Fruit fly (Drosophila melanogaster) whole organism, wandering third instar larva: ENCODE measurements around the gene CG14277.
A peak's percentile ranks its signal among the peaks of the same experiment; 100 is the strongest.

Experiments used
- CG9705 ChIP-seq: fragments of 200-800 bp; sonication (Bioruptor generic); optimal IDR thresholded peaks from 2 replicates; lab custom pipeline; 2018; ENCODE audit warnings: missing biosample characterization, mild to moderate bottlenecking, missing genetic modification characterization
- Dfd ChIP-seq: fragments of >200 bp; optimal IDR thresholded peaks from 2 replicates; lab custom pipeline; 2017; ENCODE audit warnings: missing biosample characterization, missing genetic modification characterization
- GATAd ChIP-seq: sonication (Bioruptor generic); optimal IDR thresholded peaks from 2 replicates; lab custom pipeline; 2016; ENCODE audit warnings: missing biosample characterization, missing genetic modification characterization
- HLH106 ChIP-seq: fragments of 200-800 bp; optimal IDR thresholded peaks from 3 replicates; lab custom pipeline; 2019; ENCODE audit warnings: missing biosample characterization, mild to moderate bottlenecking, missing genetic modification characterization, moderate library complexity
- Hnf4 ChIP-seq: fragments of 200-800 bp; sonication (Bioruptor generic); optimal IDR thresholded peaks from 2 replicates; lab custom pipeline; 2016; ENCODE audit warnings: missing biosample characterization, mild to moderate bottlenecking, missing genetic modification characterization
- Hr83 ChIP-seq: fragments of 200-300 bp; sonication (Bioruptor generic); optimal IDR thresholded peaks from 2 replicates; lab custom pipeline; 2016; ENCODE audit warnings: missing biosample characterization, mild to moderate bottlenecking, missing genetic modification characterization, moderate library complexity; ENCODE audit not compliant: poor library complexity, severe bottlenecking
- Mio ChIP-seq: sonication (Bioruptor generic); optimal IDR thresholded peaks from 2 replicates; lab custom pipeline; 2016; ENCODE audit warnings: missing biosample characterization, missing genetic modification characterization
- Rel ChIP-seq, 2 experiments: fragments of 200-800 bp; sonication (Bioruptor generic) in 1 of 2; optimal IDR thresholded peaks; 2 replicates in 1 of 2; 3 replicates in 1 of 2; lab custom pipeline; 2016 to 2019; ENCODE audit warnings: mild to moderate bottlenecking in 2 of 2, missing biosample characterization in 2 of 2, missing genetic modification characterization in 2 of 2, moderate library complexity in 1 of 2
- ey ChIP-seq: fragments of 200-800 bp; sonication (Bioruptor generic); optimal IDR thresholded peaks from 2 replicates; lab custom pipeline; 2016; ENCODE audit warnings: missing biosample characterization, missing genetic modification characterization
- foxo ChIP-seq, 2 experiments: fragments of 200-800 bp; sonication (Bioruptor generic); optimal IDR thresholded peaks; 2 replicates in 1 of 2; 3 replicates in 1 of 2; lab custom pipeline; 2016 to 2017; ENCODE audit warnings: missing biosample characterization in 2 of 2, missing genetic modification characterization in 2 of 2
- fru ChIP-seq: fragments of 200-800 bp; sonication (Bioruptor generic); optimal IDR thresholded peaks from 3 replicates; lab custom pipeline; 2016; ENCODE audit warnings: missing biosample characterization, mild to moderate bottlenecking, missing genetic modification characterization
- h ChIP-seq: fragments of 200-800 bp; sonication (Bioruptor generic); optimal IDR thresholded peaks from 3 replicates; lab custom pipeline; 2016; ENCODE audit warnings: missing biosample characterization, mild to moderate bottlenecking, missing genetic modification characterization
- pan ChIP-seq: fragments of >200 bp; optimal IDR thresholded peaks from 2 replicates; lab custom pipeline; 2017
- psq ChIP-seq: fragments of 200-800 bp; sonication (Bioruptor generic); optimal IDR thresholded peaks from 3 replicates; lab custom pipeline; 2017; ENCODE audit warnings: missing biosample characterization, mild to moderate bottlenecking, missing genetic modification characterization, moderate library complexity

dm6 chr2L:8213987-8214386, 28.3 kb upstream of the CG14277 start, which contains the start of gene CG8353:
- TF ChIP-seq Hr83 (GFP tag; lab: Kevin White, UChicago) (no peak), Dfd (GFP tag; lab: Kevin White, UChicago) (no peak), h (GFP tag; lab: Kevin White, UChicago) (no peak), Rel (GFP tag; optimal IDR thresholded peaks at IDR 0.05; lab: Kevin White, UChicago) (no peak), Rel (tag; optimal IDR thresholded peaks at IDR 0.05; lab: Kevin White, UChicago) (peak; percentile 68), ey (no peak), pan (lab: Kevin White, UChicago) (no peak), HLH106 (no peak), CG9705 (GFP tag; lab: Kevin White, UChicago) (no peak), Mio (GFP tag; lab: Kevin White, UChicago) (no peak), Hnf4 (GFP tag; lab: Kevin White, UChicago) (no peak), psq (GFP tag; lab: Kevin White, UChicago) (no peak), fru (no peak), GATAd (GFP tag; lab: Kevin White, UChicago) (no peak), foxo (GFP tag; optimal IDR thresholded peaks at IDR 0.05; lab: Kevin White, UChicago) (no peak)
